Worm (Caenorhabditis elegans): ENCODE data around the gene clec-254.
A peak's percentile ranks its signal among the peaks of the same experiment; 100 is the strongest.

clec-254 gene

ce11 chrV:18723604-18724003, 30.6 kb downstream of the clec-254 start (continued):
- TF ChIP-seq lsy-2 (tag; optimal IDR thresholded peaks at IDR 0.05) (peak; percentile 90 to 92), fos-1 (tag; optimal IDR thresholded peaks at IDR 0.05) (peak; percentile 75), ceh-90 (tag; optimal IDR thresholded peaks at IDR 0.05) (peak; percentile 13), fkh-10 (GFP tag; optimal IDR thresholded peaks at IDR 0.05) (no peak), efl-3 (GFP tag; optimal IDR thresholded peaks at IDR 0.05) (no peak), jun-1 (tag; optimal IDR thresholded peaks at IDR 0.05) (peak; percentile 70), nhr-76 (tag; optimal IDR thresholded peaks at IDR 0.05) (no peak), hlh-17 (GFP tag; optimal IDR thresholded peaks at IDR 0.05; ENCODE audit: borderline replicate concordance) (no peak), C34B4.2 (tag; optimal IDR thresholded peaks at IDR 0.05) (no peak), unc-86 (tag; optimal IDR thresholded peaks at IDR 0.05) (peak; percentile 86), ceh-88 (GFP tag; IDR thresholded peaks at IDR 0.05) (no peak), isw-1 (GFP tag; IDR thresholded peaks at IDR 0.05) (peak; percentile 64), ceh-82 (tag; optimal IDR thresholded peaks at IDR 0.05) (peak; percentile 75 to 90 (median 85)), vab-15 (tag; optimal IDR thresholded peaks at IDR 0.05) (no peak), hpl-2 (GFP tag; optimal IDR thresholded peaks at IDR 0.05) (no peak), pax-3 (tag; optimal IDR thresholded peaks at IDR 0.05) (no peak), skn-1 (tag; optimal IDR thresholded peaks at IDR 0.05) (peak; percentile 64), unc-130 (tag; optimal IDR thresholded peaks at IDR 0.05) (no peak), ces-1 (GFP tag; optimal IDR thresholded peaks at IDR 0.05) (no peak), nhr-12 (tag; optimal IDR thresholded peaks at IDR 0.05) (no peak), mef-2 (tag; optimal IDR thresholded peaks at IDR 0.05) (no peak), dpl-1 (GFP tag; optimal IDR thresholded peaks at IDR 0.05) (peak; percentile 66 to 78 (median 73)), pqm-1 (tag; optimal IDR thresholded peaks at IDR 0.05) (no peak), ztf-4 (tag; optimal IDR thresholded peaks at IDR 0.05) (no peak), zag-1 (tag; optimal IDR thresholded peaks at IDR 0.05) (peak; percentile 5), lin-13 (GFP tag; optimal IDR thresholded peaks at IDR 0.05) (peak; percentile 57), nhr-19 (GFP tag; conservative IDR thresholded peaks at IDR 0.05) (peak; percentile 90), mep-1 (tag; optimal IDR thresholded peaks at IDR 0.05) (peak; percentile 96), blmp-1 (tag; optimal IDR thresholded peaks at IDR 0.05) (peak; percentile 11), nhr-85 (tag) (peak; percentile 94), irx-1 (tag; optimal IDR thresholded peaks at IDR 0.05) (peak; percentile 76), alr-1 (tag; optimal IDR thresholded peaks at IDR 0.05; ENCODE audit: borderline replicate concordance) (no peak), ztf-11 (tag; optimal IDR thresholded peaks at IDR 0.05) (peak in 1 of 2 experiments; percentile 72), ama-1 (optimal IDR thresholded peaks at IDR 0.05) (no peak), ets-5 (GFP tag; IDR thresholded peaks at IDR 0.05) (no peak), aha-1 (tag; optimal IDR thresholded peaks at IDR 0.05) (no peak), rnt-1 (tag; optimal IDR thresholded peaks at IDR 0.05) (no peak), lin-15B (tag; optimal IDR thresholded peaks at IDR 0.05) (peak; percentile 25), nhr-47 (tag; optimal IDR thresholded peaks at IDR 0.05) (peak; percentile 95), sup-37 (GFP tag; optimal IDR thresholded peaks at IDR 0.05) (no peak), xbp-1 (tag; optimal IDR thresholded peaks at IDR 0.05) (peak; percentile 87), elt-2 (tag; optimal IDR thresholded peaks at IDR 0.05) (peak; percentile 35), nhr-20 (tag; optimal IDR thresholded peaks at IDR 0.05) (peak; percentile 78), nhr-90 (tag; optimal IDR thresholded peaks at IDR 0.05; ENCODE audit: poor library complexity) (peak; percentile 85), grh-1 (GFP tag; IDR thresholded peaks at IDR 0.05) (peak; percentile 72), swsn-7 (tag; optimal IDR thresholded peaks at IDR 0.05) (peak; percentile 95), nhr-11 (tag; optimal IDR thresholded peaks at IDR 0.05) (peak; percentile 68), C16A3.4 (tag; optimal IDR thresholded peaks at IDR 0.05) (peak; percentile 47), hlh-4 (tag; optimal IDR thresholded peaks at IDR 0.05) (no peak), egl-27 (tag; optimal IDR thresholded peaks at IDR 0.05) (peak in 1 of 2 experiments; percentile 64), nhr-84 (tag; optimal IDR thresholded peaks at IDR 0.05) (no peak), mdl-1 (tag; optimal IDR thresholded peaks at IDR 0.05) (peak in 1 of 2 experiments; percentile 66), sptf-1 (tag; optimal IDR thresholded peaks at IDR 0.05) (no peak), nhr-71 (tag; optimal IDR thresholded peaks at IDR 0.05) (peak; percentile 95)
